Fruit fly (Drosophila melanogaster): Measurements from ENCODE around the gene CG32115.
A peak's percentile ranks its signal among the peaks of the same experiment; 100 is the strongest.

DNA sequence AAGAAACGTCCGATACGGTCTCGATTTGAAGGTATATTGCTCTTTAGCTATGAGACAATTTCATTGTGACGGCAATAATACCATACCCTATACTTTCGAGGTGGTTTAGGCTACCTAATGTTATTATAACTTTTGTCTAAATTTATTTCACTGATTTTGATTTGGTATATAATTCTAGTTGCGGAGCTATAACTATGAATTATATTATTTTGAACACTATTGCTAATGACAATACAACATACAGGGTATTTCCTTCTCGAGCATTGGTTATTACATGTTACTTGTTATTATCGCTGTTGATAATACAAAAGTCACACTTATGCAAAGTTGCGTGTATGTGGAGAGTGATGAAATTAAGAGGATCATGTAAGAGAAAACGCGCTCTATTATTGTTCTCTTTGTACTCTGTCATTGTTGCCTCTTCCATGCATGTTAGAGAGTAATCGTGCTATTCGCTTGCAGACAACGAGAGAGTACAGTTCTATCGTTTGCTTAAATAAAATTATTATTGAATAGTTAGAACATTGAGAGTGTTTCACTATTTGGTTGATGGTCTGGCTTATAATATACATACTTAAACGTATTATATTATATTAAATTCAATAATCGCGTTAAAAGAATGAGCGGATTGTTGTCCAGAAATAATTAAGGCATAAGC lies at the start of gene CG32115:
- TF ChIP-seq pan (optimal IDR thresholded peaks at IDR 0.05) (peak; percentile 93), psq (optimal IDR thresholded peaks at IDR 0.05) (no peak), Dll (optimal IDR thresholded peaks at IDR 0.05) (no peak), EcR (GFP tag; optimal IDR thresholded peaks at IDR 0.05) (no peak), CG8478 (optimal IDR thresholded peaks at IDR 0.05) (no peak), usp (GFP tag; optimal IDR thresholded peaks at IDR 0.05) (no peak)
